Worm (Caenorhabditis elegans) whole organism, early embryonic: ENCODE data around the gene ZK666.8.

Experiments
- ama-1 ChIP-seq: fragments of 150-350 bp; optimal IDR thresholded peaks from 2 replicates; lab custom pipeline; 2014
- ets-7 ChIP-seq: sonication (generic microtip); optimal IDR thresholded peaks from 2 replicates; lab custom pipeline; 2016; ENCODE audit warnings: missing genotype, missing genetic modification characterization, missing compliant biosample characterization
- flt-1 ChIP-seq: fragments of 200-800 bp; sonication (Bioruptor generic); IDR thresholded peaks from 2 replicates; pipeline ENCODE4 v1.3.6; 2022; ENCODE audit warnings: missing genetic modification characterization, missing compliant biosample characterization
- hmbx-1 ChIP-seq: sonication (generic microtip); optimal IDR thresholded peaks from 2 replicates; lab custom pipeline; 2016; ENCODE audit warnings: mild to moderate bottlenecking, missing genetic modification characterization, missing compliant biosample characterization
- scrt-1 ChIP-seq: fragments of 200-800 bp; sonication (Bioruptor generic); IDR thresholded peaks from 2 replicates; pipeline ENCODE4 v1.3.6; 2022; ENCODE audit warnings: missing genetic modification characterization, missing compliant biosample characterization

ce11 chrII:10494467-10494866 is 1.5 kb upstream of the ZK666.8 start, which contains the start of gene ZK666.14:
- TF ChIP-seq flt-1 (GFP tag; lab: Robert Waterston, UW) (no peak), ama-1 (lab: Kevin White, UChicago) (no peak), hmbx-1 (tag; lab: Kevin White, UChicago) (no peak), scrt-1 (no peak), ets-7 (tag; lab: Kevin White, UChicago) (no peak)
